Worm (Caenorhabditis elegans) whole organism, late embryonic: ENCODE measurements around the gene srw-36.
"Not testable (repeated sequence)": the region's sequence is repeated elsewhere in the genome, so short reads cannot be mapped to it uniquely, and the experiment has no call there.

Experiments
- T23F11.4 ChIP-seq: fragments of 200-800 bp; sonication (Bioruptor generic); optimal IDR thresholded peaks from 2 replicates; lab custom pipeline; 2018; ENCODE audit warnings: mild to moderate bottlenecking, missing genetic modification characterization, missing compliant biosample characterization
- ama-1 ChIP-seq: fragments of 150-350 bp; optimal IDR thresholded peaks from 2 replicates; lab custom pipeline; 2014
- fax-1 ChIP-seq: sonication (generic microtip); optimal IDR thresholded peaks from 2 replicates; lab custom pipeline; 2016; ENCODE audit warnings: missing genotype, missing genetic modification characterization, missing compliant biosample characterization
- nfya-1 ChIP-seq: sonication (generic microtip); optimal IDR thresholded peaks from 2 replicates; lab custom pipeline; 2017; ENCODE audit warnings: missing genetic modification characterization, mild to moderate bottlenecking, missing compliant biosample characterization, antibody characterized with exemption, moderate library complexity
- nhr-11 ChIP-seq: fragments of 150-350 bp; optimal IDR thresholded peaks from 2 replicates; lab custom pipeline; 2014; ENCODE audit warnings: missing biosample characterization, missing genetic modification characterization
- syd-9 ChIP-seq: sonication (generic microtip); optimal IDR thresholded peaks from 2 replicates; lab custom pipeline; 2016; ENCODE audit warnings: mild to moderate bottlenecking, missing genetic modification characterization, moderate library complexity, missing compliant biosample characterization

DNA sequence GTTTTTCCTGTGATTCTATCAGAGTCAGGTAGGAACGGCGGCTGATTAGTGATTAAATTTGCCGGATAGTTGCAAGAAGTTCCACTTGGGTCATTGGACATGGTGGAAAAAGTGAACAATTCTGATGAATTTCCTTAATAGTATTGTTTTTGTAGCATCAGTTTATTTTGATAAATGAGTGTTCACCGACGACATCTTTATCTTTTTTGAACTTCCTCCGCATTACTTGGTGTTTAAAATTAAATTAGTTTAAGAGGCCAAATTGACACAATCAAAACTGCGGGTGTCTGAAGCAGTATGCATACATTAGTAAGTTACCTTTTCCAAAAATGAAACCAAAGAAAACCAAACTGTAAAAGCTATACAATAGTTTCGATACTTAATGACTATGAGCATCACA lies 33.8 kb upstream of the srw-36 start, which contains the start of gene W06G6.11:
- TF ChIP-seq nhr-11 (tag; lab: Kevin White, UChicago); nfya-1; ama-1 (lab: Kevin White, UChicago); fax-1 (tag; lab: Kevin White, UChicago); T23F11.4; syd-9 (tag; lab: Kevin White, UChicago): not testable (repeated sequence)
